Worm (Caenorhabditis elegans) whole organism, late embryonic: ENCODE measurements around the gene srv-2.

Source experiments
- fax-1 ChIP-seq: sonication (generic microtip); optimal IDR thresholded peaks from 2 replicates; lab custom pipeline; 2016; ENCODE audit warnings: missing genotype, missing genetic modification characterization, missing compliant biosample characterization
- hlh-30 ChIP-seq: sonication (generic microtip); optimal IDR thresholded peaks from 2 replicates; lab custom pipeline; 2017; ENCODE audit warnings: antibody characterized with exemption, missing genetic modification characterization, missing compliant biosample characterization; ENCODE audit not compliant: insufficient read depth
- lim-6 ChIP-seq: sonication (generic microtip); optimal IDR thresholded peaks from 2 replicates; lab custom pipeline; 2016; ENCODE audit warnings: missing genetic modification characterization, missing compliant biosample characterization

- TF ChIP-seq fax-1 = no peak
- TF ChIP-seq hlh-30 (tag; lab: Kevin White, UChicago) = no peak
- no peak for TF ChIP-seq lim-6 (tag; lab: Kevin White, UChicago)
Observed at ce11 chrII:10556550-10557205, 45.4 kb downstream of the srv-2 start.
